Worm (Caenorhabditis elegans) whole organism, early embryonic: ENCODE data around the gene srh-223.

Experiments
- scrt-1 ChIP-seq: fragments of 200-800 bp; sonication (Bioruptor generic); IDR thresholded peaks from 2 replicates; pipeline ENCODE4 v1.3.6; 2022; ENCODE audit warnings: missing genetic modification characterization, missing compliant biosample characterization
- tra-4 ChIP-seq: sonication (generic microtip); optimal IDR thresholded peaks from 2 replicates; lab custom pipeline; 2017; ENCODE audit warnings: missing genetic modification characterization, missing compliant biosample characterization

DNA sequence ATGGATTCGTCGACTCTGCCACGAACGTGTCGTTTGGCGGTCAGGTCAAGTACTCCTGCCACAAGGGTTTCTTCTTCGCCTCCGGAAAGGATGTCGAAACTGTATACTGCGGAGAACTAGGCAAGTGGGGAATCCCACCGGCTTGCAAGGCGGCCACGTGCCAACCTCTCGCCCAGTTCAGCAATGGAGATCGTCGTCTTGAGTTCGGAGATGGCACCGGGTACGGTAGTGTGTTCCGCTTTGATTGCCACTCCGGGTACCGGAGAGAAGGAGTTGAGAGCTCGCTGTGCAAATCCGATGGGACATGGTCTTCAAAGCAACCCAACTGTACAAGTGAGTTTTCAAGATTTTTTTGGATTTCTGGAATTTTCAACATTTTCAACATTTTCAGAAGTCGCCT, 18.0 kb downstream of the srh-223 start:
- TF ChIP-seq tra-4 (tag; lab: Kevin White, UChicago), result no peak
- no peak for TF ChIP-seq scrt-1 (GFP tag; lab: Robert Waterston, UW)
